Fruit fly (Drosophila melanogaster) whole organism, prepupa: ENCODE data around the gene CG14883.

Experiments
- Blimp-1 ChIP-seq: fragments of 200-800 bp; sonication (Bioruptor generic); optimal IDR thresholded peaks from 3 replicates; lab custom pipeline; 2017; ENCODE audit warnings: missing biosample characterization, missing genetic modification characterization, mild to moderate bottlenecking, moderate library complexity, missing genetic modification reagents
- CG11902 ChIP-seq: fragments of 200-800 bp; sonication (Bioruptor generic); optimal IDR thresholded peaks from 3 replicates; lab custom pipeline; 2016; ENCODE audit warnings: missing biosample characterization, missing genetic modification characterization
- CG3032 ChIP-seq: fragments of 200-800 bp; optimal IDR thresholded peaks from 2 replicates; lab custom pipeline; 2019; ENCODE audit warnings: missing biosample characterization, mild to moderate bottlenecking, missing genetic modification characterization, moderate library complexity
- CG34406 ChIP-seq: fragments of 200-800 bp; sonication (Bioruptor generic); optimal IDR thresholded peaks from 3 replicates; lab custom pipeline; 2016; ENCODE audit warnings: missing biosample characterization, missing genetic modification characterization
- CG4318 ChIP-seq: fragments of 200-800 bp; sonication (Bioruptor generic); optimal IDR thresholded peaks from 3 replicates; lab custom pipeline; 2017; ENCODE audit warnings: missing biosample characterization, mild to moderate bottlenecking, missing genetic modification characterization
- CG6163 ChIP-seq: fragments of 200-800 bp; sonication (Bioruptor generic); IDR thresholded peaks from 3 replicates; pipeline ENCODE4 v1.3.6; 2022; ENCODE audit warnings: missing biosample characterization, missing genetic modification characterization
- CG6276 ChIP-seq: fragments of 200-800 bp; sonication (Bioruptor generic); optimal IDR thresholded peaks from 2 replicates; lab custom pipeline; 2017; ENCODE audit warnings: missing biosample characterization, mild to moderate bottlenecking, missing genetic modification characterization
- CG6792 ChIP-seq: fragments of 200-800 bp; sonication (Bioruptor generic); optimal IDR thresholded peaks from 3 replicates; lab custom pipeline; 2016; ENCODE audit warnings: missing biosample characterization, missing genetic modification characterization
- CG6854 ChIP-seq: fragments of 200-800 bp; sonication (Bioruptor generic); optimal IDR thresholded peaks from 2 replicates; lab custom pipeline; 2017; ENCODE audit warnings: missing biosample characterization, mild to moderate bottlenecking, missing genetic modification characterization
- CG7368 ChIP-seq: fragments of 200-800 bp; sonication (Bioruptor generic); optimal IDR thresholded peaks from 3 replicates; lab custom pipeline; 2016; ENCODE audit warnings: missing biosample characterization, missing genetic modification characterization
- CG8319 ChIP-seq: fragments of 200-800 bp; sonication (Bioruptor generic); optimal IDR thresholded peaks from 3 replicates; lab custom pipeline; 2016; ENCODE audit warnings: missing biosample characterization, missing genetic modification characterization
- CG8632 ChIP-seq: fragments of 200-800 bp; sonication (Bioruptor generic); optimal IDR thresholded peaks from 3 replicates; lab custom pipeline; 2016; ENCODE audit warnings: missing biosample characterization, missing genetic modification characterization
- CG9139 ChIP-seq: fragments of 200-800 bp; sonication (Bioruptor generic); optimal IDR thresholded peaks from 3 replicates; lab custom pipeline; 2017; ENCODE audit warnings: missing biosample characterization, mild to moderate bottlenecking, missing genetic modification characterization
- Eip75B ChIP-seq: fragments of 200-800 bp; sonication (Bioruptor generic); optimal IDR thresholded peaks from 3 replicates; lab custom pipeline; 2016; ENCODE audit warnings: missing biosample characterization, missing genetic modification characterization
- Eip78C ChIP-seq: fragments of 200-800 bp; sonication (Bioruptor generic); peaks from one replicate; lab custom pipeline; 2016; ENCODE audit warnings: missing biosample characterization, missing genetic modification characterization
- Eip93F ChIP-seq: fragments of 200-800 bp; sonication (Bioruptor generic); optimal IDR thresholded peaks from 2 replicates; lab custom pipeline; 2016; ENCODE audit warnings: missing biosample characterization, mild to moderate bottlenecking, missing genetic modification characterization
- Ets21C ChIP-seq: fragments of 200-800 bp; sonication (Bioruptor generic); optimal IDR thresholded peaks from 3 replicates; lab custom pipeline; 2016; ENCODE audit warnings: missing biosample characterization, missing genetic modification characterization
- Ets96B ChIP-seq: fragments of 200-800 bp; optimal IDR thresholded peaks from 2 replicates; lab custom pipeline; 2019; ENCODE audit warnings: missing biosample characterization, mild to moderate bottlenecking, missing genetic modification characterization, moderate library complexity
- Gug ChIP-seq: fragments of 200-800 bp; sonication (Bioruptor generic); IDR thresholded peaks from 2 replicates; pipeline ENCODE4 v1.3.6; 2022; ENCODE audit warnings: missing biosample characterization, missing genetic modification characterization
- Hr39 ChIP-seq: fragments of 200-800 bp; sonication (Bioruptor generic); optimal IDR thresholded peaks from 2 replicates; lab custom pipeline; 2016; ENCODE audit warnings: missing biosample characterization, missing genetic modification characterization
- Hr4 ChIP-seq: fragments of 200-800 bp; sonication (Bioruptor generic); optimal IDR thresholded peaks from 3 replicates; lab custom pipeline; 2016; ENCODE audit warnings: missing biosample characterization, missing genetic modification characterization
- Smox ChIP-seq: fragments of 200-800 bp; sonication (Bioruptor generic); optimal IDR thresholded peaks from 3 replicates; lab custom pipeline; 2016; ENCODE audit warnings: missing biosample characterization, missing genetic modification characterization
- Sox102F ChIP-seq: fragments of 200-800 bp; sonication (Bioruptor generic); optimal IDR thresholded peaks from 2 replicates; lab custom pipeline; 2016; ENCODE audit warnings: missing biosample characterization, mild to moderate bottlenecking, missing genetic modification characterization
- Sox15 ChIP-seq: fragments of 200-800 bp; sonication (Bioruptor generic); optimal IDR thresholded peaks from 3 replicates; lab custom pipeline; 2016; ENCODE audit warnings: missing biosample characterization, missing genetic modification characterization
- acj6 ChIP-seq: fragments of 200-800 bp; sonication (Bioruptor generic); optimal IDR thresholded peaks from 3 replicates; lab custom pipeline; 2016; ENCODE audit warnings: missing biosample characterization, missing genetic modification characterization
- dac ChIP-seq: fragments of 200-800 bp; sonication (Bioruptor generic); optimal IDR thresholded peaks from 2 replicates; lab custom pipeline; 2017; ENCODE audit warnings: missing biosample characterization, mild to moderate bottlenecking, missing genetic modification characterization
- dsx ChIP-seq: fragments of 200-800 bp; optimal IDR thresholded peaks from 3 replicates; lab custom pipeline; 2019; ENCODE audit warnings: missing biosample characterization, mild to moderate bottlenecking, missing genetic modification characterization, moderate library complexity; ENCODE audit not compliant: poor library complexity, severe bottlenecking
- fd59A ChIP-seq: fragments of 200-800 bp; sonication (Bioruptor generic); optimal IDR thresholded peaks from 2 replicates; lab custom pipeline; 2017; ENCODE audit warnings: missing biosample characterization, mild to moderate bottlenecking, missing genetic modification characterization, missing genetic modification reagents
- lz ChIP-seq: fragments of 200-800 bp; sonication (Bioruptor generic); optimal IDR thresholded peaks from 3 replicates; lab custom pipeline; 2016; ENCODE audit warnings: missing biosample characterization, missing genetic modification characterization
- net ChIP-seq: fragments of 200-800 bp; sonication (Bioruptor generic); optimal IDR thresholded peaks from 3 replicates; lab custom pipeline; 2016; ENCODE audit warnings: missing biosample characterization, missing genetic modification characterization
- salr ChIP-seq, 2 experiments: fragments of 200-800 bp; sonication (Bioruptor generic); optimal IDR thresholded peaks; 3 replicates each; lab custom pipeline; 2016 to 2018; ENCODE audit warnings: missing biosample characterization in 2 of 2, missing genetic modification characterization in 2 of 2, mild to moderate bottlenecking in 1 of 2
- spab ChIP-seq: fragments of 200-800 bp; sonication (Bioruptor generic); optimal IDR thresholded peaks from 2 replicates; lab custom pipeline; 2017; ENCODE audit warnings: missing biosample characterization, mild to moderate bottlenecking, missing genetic modification characterization, missing genetic modification reagents
- vri ChIP-seq: fragments of 200-800 bp; sonication (Bioruptor generic); optimal IDR thresholded peaks from 3 replicates; lab custom pipeline; 2016; ENCODE audit warnings: missing biosample characterization, mild to moderate bottlenecking, missing genetic modification characterization

CG14883 gene

dm6 chr3R:16455875-16456274, at the start of gene CG14883:
Gene CG14883 (plus strand): TSS chr3R:16456052.
- TF ChIP-seq Blimp-1 (GFP tag; lab: Kevin White, UChicago) (peak; percentile 97), Gug (no peak), acj6 (no peak)

DNA sequence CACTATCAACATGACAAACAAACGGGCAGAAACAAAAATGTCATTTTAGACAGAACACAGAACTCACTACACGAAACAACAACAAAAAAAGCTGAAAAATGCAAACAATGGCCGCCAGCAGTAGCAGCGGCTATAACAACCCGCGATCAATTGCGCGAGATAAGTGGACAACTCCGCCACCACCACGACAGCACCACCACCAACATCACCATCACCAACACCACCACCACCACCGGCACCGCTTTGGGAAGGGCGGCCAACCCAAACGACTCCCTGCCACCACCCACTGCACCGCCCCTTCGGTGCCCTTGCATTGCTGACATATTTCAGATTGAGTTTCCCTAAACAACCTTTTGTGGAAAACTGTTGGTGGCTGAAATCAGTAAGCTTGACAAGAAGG, 49.2 kb upstream of the CG14883 start:
- TF ChIP-seq CG34406 (GFP tag; lab: Kevin White, UChicago) (no peak), Ets21C (GFP tag; lab: Kevin White, UChicago) (no peak), dsx (GFP tag; lab: Kevin White, UChicago) (no peak), acj6 (no peak)
- TF ChIP-seq, all 60 proteins: peak for 0

DNA sequence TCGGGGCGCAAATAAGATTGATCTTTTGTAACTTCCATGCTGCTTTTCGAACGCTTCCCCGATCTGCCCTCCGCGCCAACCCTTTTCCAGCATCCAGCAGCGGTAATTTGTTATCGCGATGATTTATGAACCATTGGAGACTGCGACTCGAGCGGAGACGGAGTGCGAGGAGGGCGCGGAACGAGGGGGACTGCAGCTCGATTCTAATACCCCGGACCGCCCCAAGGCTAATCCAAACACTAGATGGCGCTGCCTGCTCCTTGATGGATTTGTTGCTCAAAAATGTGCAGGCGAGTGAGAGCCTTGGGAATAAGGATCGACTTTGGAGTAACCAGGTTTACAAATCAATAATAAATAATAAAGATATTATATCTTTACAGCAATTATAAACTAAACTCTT, 47.4 kb upstream of the CG14883 start:
- TF ChIP-seq dac (GFP tag; lab: Kevin White, UChicago) (no peak), CG11902 (GFP tag; lab: Kevin White, UChicago) (no peak), Sox15 (no peak), CG9139 (GFP tag; lab: Kevin White, UChicago) (no peak), Gug (no peak), CG6163 (GFP tag; lab: Robert Waterston, UW) (no peak)

dm6 chr3R:16410706-16411105, 45.1 kb upstream of the CG14883 start:
- TF ChIP-seq salr (GFP tag; optimal IDR thresholded peaks at IDR 0.05; lab: Kevin White, UChicago) (no peak), net (GFP tag; lab: Kevin White, UChicago) (no peak), CG8319 (GFP tag; lab: Kevin White, UChicago) (no peak), Hr4 (GFP tag; lab: Kevin White, UChicago) (no peak), CG7368 (GFP tag; lab: Kevin White, UChicago) (no peak), Sox15 (no peak), CG6792 (GFP tag; lab: Kevin White, UChicago) (no peak), Ets96B (tag; lab: Kevin White, UChicago) (no peak), acj6 (no peak), spab (GFP tag; lab: Kevin White, UChicago) (no peak), Blimp-1 (GFP tag; lab: Kevin White, UChicago) (no peak), CG11902 (GFP tag; lab: Kevin White, UChicago) (no peak), CG6276 (GFP tag; lab: Kevin White, UChicago) (no peak), vri (no peak), Sox102F (GFP tag; lab: Kevin White, UChicago) (no peak)
- TF ChIP-seq, all 60 proteins: peak for 0

DNA sequence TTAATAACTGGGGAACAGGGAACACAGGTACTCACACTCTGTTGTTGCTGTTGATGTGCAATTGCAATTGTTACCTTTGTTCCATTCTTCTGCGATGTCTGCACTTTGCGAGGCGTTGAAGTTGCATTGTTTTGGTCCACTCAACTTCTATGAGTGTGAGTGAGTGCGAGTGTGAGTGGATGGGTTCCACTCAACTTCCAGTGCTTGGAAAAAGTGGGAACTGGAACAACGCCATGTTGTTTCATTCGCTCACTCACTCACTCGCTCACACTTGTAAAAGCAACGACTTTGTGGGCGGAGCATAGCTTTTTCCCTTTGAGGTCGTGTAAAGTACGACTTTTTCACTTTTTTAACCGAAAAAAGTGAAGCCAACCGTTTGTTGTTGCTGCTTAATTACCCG, 42.1 kb upstream of the CG14883 start:
- TF ChIP-seq CG11902 (GFP tag; lab: Kevin White, UChicago) (no peak), Blimp-1 (GFP tag; lab: Kevin White, UChicago) (no peak), Smox (no peak), CG3032 (tag; lab: Kevin White, UChicago) (no peak), Sox15 (no peak), CG6163 (GFP tag; lab: Robert Waterston, UW) (no peak), acj6 (no peak), lz (no peak), Hr39 (GFP tag; lab: Kevin White, UChicago) (no peak), salr (GFP tag; optimal IDR thresholded peaks at IDR 0.05; lab: Kevin White, UChicago) (no peak), Eip93F (GFP tag; lab: Kevin White, UChicago) (no peak), CG4318 (no peak), CG6276 (GFP tag; lab: Kevin White, UChicago) (no peak), Eip78C (GFP tag; lab: Kevin White, UChicago) (no peak), CG8632 (no peak), fd59A (GFP tag; lab: Kevin White, UChicago) (no peak), CG34406 (GFP tag; lab: Kevin White, UChicago) (no peak), Eip75B (GFP tag; lab: Kevin White, UChicago) (no peak), CG6854 (GFP tag; lab: Kevin White, UChicago) (no peak)
